Fruit fly (Drosophila melanogaster): Measurements from ENCODE around the gene spartin.

- TF ChIP-seq dmrt93B (GFP tag; optimal IDR thresholded peaks at IDR 0.05) = no peak
- TF ChIP-seq dl (GFP tag; optimal IDR thresholded peaks at IDR 0.05; ENCODE audit: insufficient read depth in 1 of 2, partially characterized antibody in 2 of 2) = no peak
- TF ChIP-seq Dfd (GFP tag; optimal IDR thresholded peaks at IDR 0.05) = no peak
Observed at dm6 chr3R:4663068-4663467, 8.5 kb downstream of the spartin start.

Data from whole organism, wandering third instar larva.